Fruit fly (Drosophila melanogaster): ENCODE results near the gene VhaAC39-2.

The VhaAC39-2 gene

dm6 chr3R:23157664-23158151, 1.4 kb downstream of the VhaAC39-2 start, which contains the start of gene unk (continued):
- no peak for TF ChIP-seq Fer1 (GFP tag; optimal IDR thresholded peaks at IDR 0.05)
- no peak; the same call in 1 of the 2 replicates for TF ChIP-seq lmd (GFP tag; IDR thresholded peaks at IDR 0.05)
- TF ChIP-seq otp (GFP tag; IDR thresholded peaks at IDR 0.05) = no peak
- TF ChIP-seq CG18011 (GFP tag; optimal IDR thresholded peaks at IDR 0.05) = no peak
- no peak for TF ChIP-seq Blimp-1 (GFP tag; optimal IDR thresholded peaks at IDR 0.05)
- no peak for TF ChIP-seq Ptx1 (GFP tag; IDR thresholded peaks at IDR 0.05)
- TF ChIP-seq ase (GFP tag; IDR thresholded peaks at IDR 0.05) = no peak; the same call in 2 of the 3 replicates
- no peak for TF ChIP-seq chif (GFP tag; optimal IDR thresholded peaks at IDR 0.05)
- TF ChIP-seq CG34422 (GFP tag; IDR thresholded peaks at IDR 0.05) = peak; percentile 37; the same call in 2 of the 3 replicates
- TF ChIP-seq gsb-n (tag; optimal IDR thresholded peaks at IDR 0.05) = no peak
- TF ChIP-seq Hmx (GFP tag; optimal IDR thresholded peaks at IDR 0.05) = no peak
- TF ChIP-seq hth (optimal IDR thresholded peaks at IDR 0.05) = no peak
- TF ChIP-seq stwl (tag; optimal IDR thresholded peaks at IDR 0.05) = peak; percentile 34
- no peak for TF ChIP-seq H15 (GFP tag; IDR thresholded peaks at IDR 0.05)
- TF ChIP-seq CG32767 (GFP tag; IDR thresholded peaks at IDR 0.05) = no peak
- no peak for TF ChIP-seq CG11093 (GFP tag; IDR thresholded peaks at IDR 0.05)
- TF ChIP-seq seq (GFP tag; IDR thresholded peaks at IDR 0.05) = no peak
- no peak for TF ChIP-seq btn (GFP tag; optimal IDR thresholded peaks at IDR 0.05)
- TF ChIP-seq ham (GFP tag; IDR thresholded peaks at IDR 0.05) = no peak
- peak; percentile 74 for TF ChIP-seq HmgZ (tag; optimal IDR thresholded peaks at IDR 0.05)
- TF ChIP-seq gfzf (GFP tag; optimal IDR thresholded peaks at IDR 0.05) = peak; percentile 55
- no peak for TF ChIP-seq CG13296 (GFP tag; optimal IDR thresholded peaks at IDR 0.05)
- TF ChIP-seq pita (GFP tag; optimal IDR thresholded peaks at IDR 0.05) = peak; percentile 82
- no peak for TF ChIP-seq Kr (GFP tag; optimal IDR thresholded peaks at IDR 0.05)
- peak; percentile 97 for TF ChIP-seq CG42726 (GFP tag; IDR thresholded peaks at IDR 0.05; ENCODE audit: partially characterized antibody)
- TF ChIP-seq E2f2 (GFP tag; IDR thresholded peaks at IDR 0.05) = peak; percentile 95
- no peak for TF ChIP-seq Dad (GFP tag; optimal IDR thresholded peaks at IDR 0.05)
- 0 out of 2 replicates have a peak, but pooled peaks have one; percentile 10 for TF ChIP-seq CG10366 (GFP tag; IDR thresholded peaks at IDR 0.05)
- TF ChIP-seq bigmax (GFP tag; optimal IDR thresholded peaks at IDR 0.05) = no peak
- TF ChIP-seq croc (GFP tag; conservative IDR thresholded peaks at IDR 0.05) = no peak
- TF ChIP-seq pho (GFP tag; optimal IDR thresholded peaks at IDR 0.05) = peak; percentile 39
- no peak for TF ChIP-seq CG10959 (GFP tag; IDR thresholded peaks at IDR 0.05)
- TF ChIP-seq CG1233 (GFP tag; optimal IDR thresholded peaks at IDR 0.05) = no peak
- TF ChIP-seq Oaz (GFP tag; IDR thresholded peaks at IDR 0.05) = no peak
- TF ChIP-seq CG3407 (GFP tag; optimal IDR thresholded peaks at IDR 0.05) = no peak
- 0 out of 3 replicates have a peak, but pooled peaks have one; percentile 11 for TF ChIP-seq zfh1 (GFP tag; IDR thresholded peaks at IDR 0.05)
- peak; percentile 96 for TF ChIP-seq Dll (GFP tag; IDR thresholded peaks at IDR 0.05; ENCODE audit: partially characterized antibody)
- TF ChIP-seq Rfx (GFP tag; IDR thresholded peaks at IDR 0.05) = peak; percentile 77
- TF ChIP-seq Tbp (GFP tag; optimal IDR thresholded peaks at IDR 0.05) = no peak
- no peak for TF ChIP-seq tgo (GFP tag; IDR thresholded peaks at IDR 0.05)
- TF ChIP-seq nau (GFP tag; optimal IDR thresholded peaks at IDR 0.05) = no peak
- TF ChIP-seq BtbVII (GFP tag; optimal IDR thresholded peaks at IDR 0.05) = no peak
- TF ChIP-seq chm (GFP tag; IDR thresholded peaks at IDR 0.05) = no peak
- TF ChIP-seq emc (GFP tag; optimal IDR thresholded peaks at IDR 0.05) = no peak
- peak; percentile 81 for TF ChIP-seq CG9932 (GFP tag; IDR thresholded peaks at IDR 0.05)
- peak; percentile 25 for TF ChIP-seq CG15601 (tag; optimal IDR thresholded peaks at IDR 0.05)
- no peak for TF ChIP-seq CG18262 (tag; optimal IDR thresholded peaks at IDR 0.05)
- no peak for TF ChIP-seq bowl (GFP tag; IDR thresholded peaks at IDR 0.05)
- 0 out of 2 replicates have a peak, but pooled peaks have one; percentile 16 for TF ChIP-seq ssp (GFP tag; IDR thresholded peaks at IDR 0.05)
- no peak for TF ChIP-seq Meics (GFP tag; optimal IDR thresholded peaks at IDR 0.05)
- TF ChIP-seq pan (optimal IDR thresholded peaks at IDR 0.05) = no peak
- TF ChIP-seq pan (GFP tag; optimal IDR thresholded peaks at IDR 0.05 in 1 of 2, IDR thresholded peaks at IDR 0.05 in 1 of 2) = peak in 1 of 2 experiments; percentile 8

All from whole organism, embryonic.